Worm (Caenorhabditis elegans) whole organism, young adult: ENCODE data around the gene kel-1.
A peak's percentile ranks its signal among the peaks of the same experiment; 100 is the strongest.

ENCODE experiments used
- B0019.2 ChIP-seq: fragments of 200-800 bp; sonication (Bioruptor generic); conservative IDR thresholded peaks from 2 replicates; pipeline ENCODE4 v1.3.6; 2022; ENCODE audit warnings: missing genetic modification reagents, missing genetic modification characterization, missing compliant biosample characterization
- B0261.1 ChIP-seq: sonication (generic microtip); optimal IDR thresholded peaks from 2 replicates; lab custom pipeline; 2016; ENCODE audit warnings: mild to moderate bottlenecking, missing genetic modification characterization, moderate library complexity, missing compliant biosample characterization
- B0336.3 ChIP-seq: fragments of 200-800 bp; sonication (Bioruptor generic); IDR thresholded peaks from 2 replicates; pipeline ENCODE4 v1.3.6; 2022; ENCODE audit warnings: missing genetic modification characterization, missing compliant biosample characterization
- C17E4.6 ChIP-seq: fragments of 200-800 bp; sonication (Bioruptor generic); IDR thresholded peaks from 2 replicates; pipeline ENCODE4 v1.3.6; 2022; ENCODE audit warnings: missing genetic modification reagents, missing genetic modification characterization, missing compliant biosample characterization
- F22D6.2 ChIP-seq: sonication (generic microtip); optimal IDR thresholded peaks from 2 replicates; lab custom pipeline; 2016; ENCODE audit warnings: mild to moderate bottlenecking, missing genetic modification characterization, missing compliant biosample characterization
- F37B4.10 ChIP-seq: fragments of 200-800 bp; sonication (Bioruptor generic); IDR thresholded peaks from 2 replicates; pipeline ENCODE4 v1.3.6; 2022; ENCODE audit warnings: missing genetic modification characterization, missing compliant biosample characterization
- F39B2.1 ChIP-seq: fragments of 200-800 bp; sonication (Bioruptor generic); IDR thresholded peaks from 2 replicates; pipeline ENCODE4 v1.3.6; 2022; ENCODE audit warnings: missing genetic modification reagents, missing genetic modification characterization, missing compliant biosample characterization
- F57C9.4 ChIP-seq: sonication (generic microtip); optimal IDR thresholded peaks from 2 replicates; lab custom pipeline; 2017; ENCODE audit warnings: mild to moderate bottlenecking, missing genetic modification characterization, missing compliant biosample characterization
- K11D2.4 ChIP-seq: fragments of 200-800 bp; sonication (Bioruptor generic); IDR thresholded peaks from 2 replicates; pipeline ENCODE4 v1.3.6; 2022; ENCODE audit warnings: missing genetic modification reagents, missing genetic modification characterization, missing compliant biosample characterization
- Y53G8AR.9 ChIP-seq: fragments of 200-800 bp; sonication (Bioruptor generic); conservative IDR thresholded peaks from 2 replicates; pipeline ENCODE4 v1.3.6; 2022; ENCODE audit warnings: missing genetic modification reagents, missing genetic modification characterization, missing compliant biosample characterization
- Y56A3A.18 ChIP-seq: fragments of 200-800 bp; sonication (Bioruptor generic); IDR thresholded peaks from 2 replicates; pipeline ENCODE4 v1.3.6; 2022; ENCODE audit warnings: missing genetic modification reagents, missing genetic modification characterization, missing compliant biosample characterization
- Y67H2A.10 ChIP-seq: fragments of 200-800 bp; sonication (Bioruptor generic); conservative IDR thresholded peaks from 2 replicates; pipeline ENCODE4 v1.3.6; 2022; ENCODE audit warnings: missing genetic modification reagents, missing genetic modification characterization, missing compliant biosample characterization
- Y79H2A.3 ChIP-seq: fragments of 200-800 bp; sonication (Bioruptor generic); conservative IDR thresholded peaks from 2 replicates; pipeline ENCODE4 v1.3.6; 2022; ENCODE audit warnings: missing genetic modification reagents, missing genetic modification characterization, missing compliant biosample characterization
- Y95B8A.8 ChIP-seq: fragments of 200-800 bp; sonication (Bioruptor generic); IDR thresholded peaks from 2 replicates; pipeline ENCODE4 v1.3.6; 2022; ENCODE audit warnings: missing genetic modification reagents, missing genetic modification characterization, missing compliant biosample characterization
- ZK185.1 ChIP-seq: sonication (generic microtip); optimal IDR thresholded peaks from 2 replicates; lab custom pipeline; 2016; ENCODE audit warnings: mild to moderate bottlenecking, missing genetic modification characterization, missing compliant biosample characterization; ENCODE audit not compliant: poor library complexity, severe bottlenecking
- ama-1 ChIP-seq, 3 experiments: fragments of 150-350 bp in 1 of 3; sonication (generic microtip) in 2 of 3; optimal IDR thresholded peaks; 2 replicates each; lab custom pipeline; 2014 to 2018; ENCODE audit warnings: missing biosample characterization in 2 of 3, missing genetic modification characterization in 2 of 3, missing genetic modification reagents in 2 of 3
- atf-7 ChIP-seq: sonication (generic microtip); optimal IDR thresholded peaks from 2 replicates; lab custom pipeline; 2017; ENCODE audit warnings: mild to moderate bottlenecking, missing genetic modification characterization, missing compliant biosample characterization
- attf-5 ChIP-seq: fragments of 200-800 bp; sonication (Bioruptor generic); optimal IDR thresholded peaks from 2 replicates; lab custom pipeline; 2018; ENCODE audit warnings: mild to moderate bottlenecking, missing genetic modification characterization, missing compliant biosample characterization
- attf-6 ChIP-seq: fragments of 200-800 bp; sonication (Bioruptor generic); IDR thresholded peaks from 2 replicates; pipeline ENCODE4 v1.3.6; 2022; ENCODE audit warnings: missing genetic modification reagents, missing genetic modification characterization, missing compliant biosample characterization
- bed-2 ChIP-seq: fragments of 200-800 bp; sonication (Bioruptor generic); IDR thresholded peaks from 2 replicates; pipeline ENCODE4 v1.3.6; 2022; ENCODE audit warnings: missing genetic modification reagents, missing genetic modification characterization, missing compliant biosample characterization
- ceh-27 ChIP-seq: fragments of 200-800 bp; sonication (Bioruptor generic); optimal IDR thresholded peaks from 2 replicates; lab custom pipeline; 2018; ENCODE audit warnings: mild to moderate bottlenecking, missing genetic modification characterization, moderate library complexity, missing compliant biosample characterization
- ceh-58 ChIP-seq: fragments of 200-800 bp; sonication (Bioruptor generic); IDR thresholded peaks from 2 replicates; pipeline ENCODE4 v1.3.6; 2022; ENCODE audit warnings: missing genetic modification characterization, missing compliant biosample characterization
- chd-7 ChIP-seq: sonication (generic microtip); optimal IDR thresholded peaks from 2 replicates; lab custom pipeline; 2016; ENCODE audit warnings: mild to moderate bottlenecking, missing genetic modification characterization, moderate library complexity, missing compliant biosample characterization
- egl-44 ChIP-seq: fragments of 200-800 bp; sonication (Bioruptor generic); IDR thresholded peaks from 2 replicates; pipeline ENCODE4 v1.3.6; 2022; ENCODE audit warnings: missing genetic modification reagents, missing genetic modification characterization, missing compliant biosample characterization
- him-1 ChIP-seq: sonication (generic microtip); optimal IDR thresholded peaks from 2 replicates; lab custom pipeline; 2016; ENCODE audit warnings: missing genotype, missing genetic modification reagents, missing genetic modification characterization, missing compliant biosample characterization
- hlh-12 ChIP-seq: sonication (generic microtip); optimal IDR thresholded peaks from 2 replicates; lab custom pipeline; 2016; ENCODE audit warnings: missing genetic modification characterization, missing compliant biosample characterization
- hsf-1 ChIP-seq: fragments of 200-800 bp; sonication (Bioruptor generic); IDR thresholded peaks from 2 replicates; pipeline ENCODE4 v1.3.6; 2022; ENCODE audit warnings: missing genetic modification reagents, missing genetic modification characterization, missing compliant biosample characterization
- let-526 ChIP-seq: fragments of 200-800 bp; sonication (Bioruptor generic); IDR thresholded peaks from 2 replicates; pipeline ENCODE4 v1.3.6; 2022; ENCODE audit warnings: missing genetic modification reagents, missing genetic modification characterization, missing compliant biosample characterization
- lin-54 ChIP-seq: fragments of 200-800 bp; sonication (Bioruptor generic); optimal IDR thresholded peaks from 2 replicates; lab custom pipeline; 2018; ENCODE audit warnings: mild to moderate bottlenecking, missing genetic modification characterization, missing compliant biosample characterization
- lsl-1 ChIP-seq: fragments of 200-800 bp; sonication (Bioruptor generic); optimal IDR thresholded peaks from 2 replicates; lab custom pipeline; 2018; ENCODE audit warnings: mild to moderate bottlenecking, missing genetic modification characterization, moderate library complexity, missing compliant biosample characterization
- madf-10 ChIP-seq: sonication (generic microtip); optimal IDR thresholded peaks from 2 replicates; lab custom pipeline; 2016; ENCODE audit warnings: mild to moderate bottlenecking, missing genetic modification characterization, missing compliant biosample characterization
- madf-3 ChIP-seq: fragments of 200-800 bp; sonication (Bioruptor generic); IDR thresholded peaks from 2 replicates; pipeline ENCODE4 v1.3.6; 2022; ENCODE audit warnings: missing genetic modification reagents, missing genetic modification characterization, missing compliant biosample characterization
- madf-6 ChIP-seq: fragments of 200-800 bp; sonication (Bioruptor generic); IDR thresholded peaks from 2 replicates; pipeline ENCODE4 v1.3.6; 2022; ENCODE audit warnings: missing genetic modification reagents, missing genetic modification characterization, missing compliant biosample characterization
- mes-4 ChIP-seq: sonication (generic microtip); optimal IDR thresholded peaks from 2 replicates; lab custom pipeline; 2016; ENCODE audit warnings: missing genotype, missing genetic modification characterization, missing compliant biosample characterization
- nfya-2 ChIP-seq: fragments of 200-800 bp; sonication (Bioruptor generic); IDR thresholded peaks from 2 replicates; pipeline ENCODE4 v1.3.6; 2022; ENCODE audit warnings: missing genetic modification reagents, missing genetic modification characterization, missing compliant biosample characterization
- nhr-179 ChIP-seq: sonication (generic microtip); optimal IDR thresholded peaks from 2 replicates; lab custom pipeline; 2016; ENCODE audit warnings: mild to moderate bottlenecking, missing genetic modification characterization, missing compliant biosample characterization
- pha-4 ChIP-seq: fragments of 150-350 bp; sonication (generic microtip); optimal IDR thresholded peaks from 2 replicates; lab custom pipeline; 2014; ENCODE audit warnings: missing biosample characterization, missing genetic modification reagents, missing genetic modification characterization
- rcor-1 ChIP-seq: fragments of 200-800 bp; sonication (Bioruptor generic); IDR thresholded peaks from 2 replicates; pipeline ENCODE4 v1.3.6; 2022; ENCODE audit warnings: missing genetic modification reagents, missing genetic modification characterization, missing compliant biosample characterization
- repo-1 ChIP-seq: sonication (generic microtip); optimal IDR thresholded peaks from 2 replicates; lab custom pipeline; 2017; ENCODE audit warnings: mild to moderate bottlenecking, missing genetic modification characterization, missing compliant biosample characterization
- snpc-1.1 ChIP-seq: sonication (generic microtip); optimal IDR thresholded peaks from 2 replicates; lab custom pipeline; 2017; ENCODE audit warnings: missing genetic modification characterization, mild to moderate bottlenecking, missing compliant biosample characterization, antibody characterized with exemption, moderate library complexity, missing genotype, missing genetic modification reagents; ENCODE audit not compliant: insufficient read depth
- snpc-4 ChIP-seq, 5 experiments: fragments of 150-350 bp in 1 of 5; sonication (generic microtip) in 4 of 5; optimal IDR thresholded peaks; 2 replicates each; lab custom pipeline; 2014 to 2018; ENCODE audit warnings: missing genetic modification characterization in 5 of 5, missing biosample characterization in 3 of 5, antibody characterized with exemption in 2 of 5, mild to moderate bottlenecking in 2 of 5, missing compliant biosample characterization in 2 of 5, missing genotype in 2 of 5, moderate library complexity in 2 of 5, missing genetic modification reagents in 1 of 5
- sptf-2 ChIP-seq: fragments of 200-800 bp; sonication (Bioruptor generic); optimal IDR thresholded peaks from 2 replicates; lab custom pipeline; 2018; ENCODE audit warnings: mild to moderate bottlenecking, missing genetic modification characterization, missing compliant biosample characterization
- tbp1 ChIP-seq: fragments of 200-800 bp; sonication (Bioruptor generic); optimal IDR thresholded peaks from 2 replicates; lab custom pipeline; 2018; ENCODE audit warnings: mild to moderate bottlenecking, missing genetic modification characterization, missing compliant biosample characterization
- unc-130 ChIP-seq: sonication (generic microtip); optimal IDR thresholded peaks from 2 replicates; lab custom pipeline; 2016; ENCODE audit warnings: missing genetic modification reagents, missing genetic modification characterization, missing compliant biosample characterization
- unc-62 ChIP-seq: fragments of 150-350 bp; optimal IDR thresholded peaks from 2 replicates; lab custom pipeline; 2014; ENCODE audit warnings: missing biosample characterization, missing genetic modification reagents, missing genetic modification characterization
- ztf-26 ChIP-seq: sonication (generic microtip); optimal IDR thresholded peaks from 2 replicates; lab custom pipeline; 2017; ENCODE audit warnings: missing genetic modification characterization, missing compliant biosample characterization
- ztf-28 ChIP-seq: fragments of 200-800 bp; sonication (Bioruptor generic); IDR thresholded peaks from 2 replicates; pipeline ENCODE4 v1.3.6; 2022; ENCODE audit warnings: missing genetic modification reagents, missing genetic modification characterization, missing compliant biosample characterization
- ztf-6 ChIP-seq: fragments of 200-800 bp; sonication (Bioruptor generic); IDR thresholded peaks from 2 replicates; pipeline ENCODE4 v1.3.6; 2022; ENCODE audit warnings: missing genetic modification reagents, missing genetic modification characterization, missing compliant biosample characterization

The kel-1 gene

ce11 chrII:11731174-11731724, 42.5 kb downstream of the kel-1 start (continued):
- TF ChIP-seq ceh-27: no peak
- TF ChIP-seq F37B4.10 (GFP tag; lab: Robert Waterston, UW): no peak
- peak; percentile 89 for TF ChIP-seq B0336.3 (GFP tag; lab: Robert Waterston, UW)
- peak; percentile 49 for TF ChIP-seq ztf-26 (tag; lab: Kevin White, UChicago)
- no peak for TF ChIP-seq ztf-28 (GFP tag; lab: Robert Waterston, UW)
- no peak for TF ChIP-seq him-1 (tag; lab: Kevin White, UChicago)
- TF ChIP-seq snpc-4 (GFP tag; optimal IDR thresholded peaks at IDR 0.05; lab: Kevin White, UChicago): no peak
- peak in 1 of 4 experiments; percentile 13 for TF ChIP-seq snpc-4 (tag; optimal IDR thresholded peaks at IDR 0.05; lab: Kevin White, UChicago)
- 0 out of 2 replicates have a peak, but pooled peaks have one; percentile 6 for TF ChIP-seq C17E4.6 (GFP tag; lab: Robert Waterston, UW)
- no peak for TF ChIP-seq ztf-6 (GFP tag; lab: Robert Waterston, UW)
- no peak for TF ChIP-seq nfya-2
- no peak for TF ChIP-seq attf-6 (GFP tag; lab: Robert Waterston, UW)
- TF ChIP-seq egl-44 (GFP tag; lab: Robert Waterston, UW): no peak
- no peak for TF ChIP-seq F39B2.1 (GFP tag; lab: Robert Waterston, UW)
- no peak for TF ChIP-seq K11D2.4
- no peak for TF ChIP-seq nhr-179 (tag; lab: Kevin White, UChicago)
- TF ChIP-seq F57C9.4 (tag; lab: Kevin White, UChicago): no peak
- peak; percentile 59 for TF ChIP-seq ZK185.1 (tag; lab: Kevin White, UChicago)
- TF ChIP-seq lsl-1 (GFP tag; lab: Kevin White, UChicago): no peak
- TF ChIP-seq madf-6 (GFP tag; lab: Robert Waterston, UW): peak; percentile 20
- peak; percentile 53 for TF ChIP-seq chd-7 (tag; lab: Kevin White, UChicago)
- TF ChIP-seq ceh-58: no peak
- TF ChIP-seq snpc-1.1 (tag; lab: Kevin White, UChicago): no peak
- no peak for TF ChIP-seq Y79H2A.3 (GFP tag; lab: Robert Waterston, UW)
- TF ChIP-seq Y95B8A.8 (GFP tag; lab: Robert Waterston, UW): peak; percentile 49; the same call in 1 of the 2 replicates
- TF ChIP-seq atf-7: peak; percentile 20
- no peak for TF ChIP-seq B0261.1 (tag; lab: Kevin White, UChicago)
- no peak for TF ChIP-seq bed-2 (GFP tag; lab: Robert Waterston, UW)
- no peak for TF ChIP-seq sptf-2
- no peak for TF ChIP-seq F22D6.2
- TF ChIP-seq attf-5: no peak
- TF ChIP-seq Y56A3A.18 (GFP tag; lab: Robert Waterston, UW): peak; percentile 61; the same call in 1 of the 2 replicates
- no peak for TF ChIP-seq mes-4 (tag; lab: Kevin White, UChicago)
- TF ChIP-seq lin-54 (GFP tag; lab: Kevin White, UChicago): no peak
- no peak for TF ChIP-seq unc-130 (GFP tag; lab: Kevin White, UChicago)
- peak; percentile 80 for TF ChIP-seq repo-1 (tag; lab: Kevin White, UChicago)
- TF ChIP-seq hsf-1: no peak
- TF ChIP-seq tbp1 (GFP tag; lab: Kevin White, UChicago): no peak
- peak; percentile 58 for TF ChIP-seq madf-10 (tag; lab: Kevin White, UChicago)
- no peak for TF ChIP-seq pha-4 (tag; lab: Kevin White, UChicago)
- TF ChIP-seq rcor-1: no peak
- no peak for TF ChIP-seq Y67H2A.10 (GFP tag; lab: Robert Waterston, UW)
- no peak for TF ChIP-seq let-526 (GFP tag; lab: Robert Waterston, UW)
- no peak for TF ChIP-seq B0019.2
- no peak for TF ChIP-seq ama-1 (optimal IDR thresholded peaks at IDR 0.05; lab: Kevin White, UChicago)
- TF ChIP-seq ama-1 (GFP tag; optimal IDR thresholded peaks at IDR 0.05; lab: Kevin White, UChicago): no peak
- 0 out of 2 replicates have a peak, but pooled peaks have one; percentile 15 for TF ChIP-seq madf-3 (GFP tag; lab: Robert Waterston, UW)
- peak; percentile 92; the same call in 1 of the 2 replicates for TF ChIP-seq Y53G8AR.9 (GFP tag; lab: Robert Waterston, UW)
- no peak for TF ChIP-seq unc-62 (GFP tag; lab: Kevin White, UChicago)
- no peak for TF ChIP-seq hlh-12 (tag; lab: Kevin White, UChicago)
